Worm (Caenorhabditis elegans): ENCODE data around the gene cash-1.

DNA sequence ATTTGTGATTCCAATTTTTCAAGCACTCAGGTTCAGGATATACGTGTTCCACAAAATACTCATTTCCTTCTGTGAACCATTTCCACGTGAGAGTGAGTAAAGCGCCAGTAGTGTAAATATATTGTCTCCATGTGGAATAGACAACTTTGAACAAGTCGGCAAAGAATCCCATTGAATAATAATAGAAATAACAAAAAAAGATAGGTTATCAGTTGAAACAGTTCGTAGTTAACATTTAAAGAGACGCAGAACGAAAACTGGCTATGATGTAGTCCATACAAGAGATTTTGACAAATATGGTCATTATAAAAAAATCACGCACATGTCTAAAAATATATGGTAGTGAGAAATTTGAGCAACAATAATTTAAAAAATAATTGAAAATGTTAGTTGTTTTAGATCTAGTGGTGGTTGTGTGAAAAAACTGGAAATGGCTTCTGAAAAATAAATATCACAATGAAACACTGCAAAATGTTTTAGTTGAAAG lies 4.6 kb upstream of the cash-1 start, which contains the start of gene ceeh-2:
- TF ChIP-seq unc-62 (GFP tag; optimal IDR thresholded peaks at IDR 0.05): no peak
- TF ChIP-seq pqm-1 (tag; optimal IDR thresholded peaks at IDR 0.05): no peak
- TF ChIP-seq lin-15B (tag; optimal IDR thresholded peaks at IDR 0.05): no peak

Measured in whole organism, L1 larva.